Fruit fly (Drosophila melanogaster) whole organism, embryonic: Measurements from ENCODE around the gene Indy.

ENCODE experiments used
- Antp ChIP-seq: fragments of 200-800 bp; sonication (Bioruptor generic); optimal IDR thresholded peaks from 3 replicates; lab custom pipeline; 2016; ENCODE audit warnings: missing biosample characterization, missing genetic modification characterization
- Bdp1 ChIP-seq: fragments of 200-800 bp; sonication (Bioruptor generic); optimal IDR thresholded peaks from 3 replicates; lab custom pipeline; 2016; ENCODE audit warnings: missing biosample characterization, missing genetic modification characterization
- CG10147 ChIP-seq: fragments of 200-800 bp; sonication (Bioruptor generic); optimal IDR thresholded peaks from 2 replicates; lab custom pipeline; 2019; ENCODE audit warnings: missing biosample characterization, mild to moderate bottlenecking, missing genetic modification characterization, moderate library complexity
- CG11093 ChIP-seq: fragments of 200-800 bp; sonication (Bioruptor generic); IDR thresholded peaks from 3 replicates; pipeline ENCODE4 v1.3.6; 2022; ENCODE audit warnings: missing biosample characterization, missing genetic modification characterization
- CG12155 ChIP-seq: fragments of 200-800 bp; sonication (Bioruptor generic); optimal IDR thresholded peaks from 3 replicates; lab custom pipeline; 2016; ENCODE audit warnings: missing biosample characterization, missing genetic modification characterization
- CG12236 ChIP-seq: fragments of 200-800 bp; sonication (Bioruptor generic); optimal IDR thresholded peaks from 2 replicates; lab custom pipeline; 2016; ENCODE audit warnings: missing biosample characterization, missing genetic modification characterization
- CG12659 ChIP-seq: fragments of 200-800 bp; sonication (Bioruptor generic); optimal IDR thresholded peaks from 3 replicates; lab custom pipeline; 2017; ENCODE audit warnings: mild to moderate bottlenecking, missing biosample characterization, missing genetic modification reagents, missing genetic modification characterization
- CG13123 ChIP-seq: fragments of 200-800 bp; sonication (Bioruptor generic); optimal IDR thresholded peaks from 2 replicates; lab custom pipeline; 2016; ENCODE audit warnings: missing biosample characterization, missing genetic modification characterization
- CG13624 ChIP-seq: fragments of 200-800 bp; sonication (Bioruptor generic); optimal IDR thresholded peaks from 2 replicates; lab custom pipeline; 2016; ENCODE audit warnings: missing biosample characterization, missing genetic modification characterization
- CG14667 ChIP-seq: fragments of 200-800 bp; sonication (Bioruptor generic); IDR thresholded peaks from 2 replicates; pipeline ENCODE4 v1.3.6; 2022; ENCODE audit warnings: missing biosample characterization, missing genetic modification characterization
- CG15269 ChIP-seq: fragments of 200-800 bp; sonication (Bioruptor generic); optimal IDR thresholded peaks from 2 replicates; lab custom pipeline; 2018; ENCODE audit warnings: missing biosample characterization, mild to moderate bottlenecking, missing genetic modification characterization, moderate library complexity
- CG15601 ChIP-seq: fragments of 200-800 bp; sonication (Bioruptor generic); optimal IDR thresholded peaks from 3 replicates; lab custom pipeline; 2019; ENCODE audit warnings: missing biosample characterization, mild to moderate bottlenecking, missing genetic modification characterization, moderate library complexity
- CG1602 ChIP-seq: fragments of 200-800 bp; sonication (Bioruptor generic); optimal IDR thresholded peaks from 3 replicates; lab custom pipeline; 2016; ENCODE audit warnings: missing biosample characterization, missing genetic modification characterization
- CG1603 ChIP-seq: fragments of 200-800 bp; sonication (Bioruptor generic); optimal IDR thresholded peaks from 2 replicates; lab custom pipeline; 2019; ENCODE audit warnings: missing biosample characterization, mild to moderate bottlenecking, missing genetic modification characterization, moderate library complexity
- CG17328 ChIP-seq: fragments of 200-800 bp; sonication (Bioruptor generic); IDR thresholded peaks from 2 replicates; pipeline ENCODE4 v1.3.6; 2022; ENCODE audit warnings: missing biosample characterization, missing genetic modification characterization
- CG17612 ChIP-seq: fragments of 200-800 bp; sonication (Bioruptor generic); IDR thresholded peaks from 2 replicates; pipeline ENCODE4 v1.3.6; 2022; ENCODE audit warnings: missing biosample characterization, missing genetic modification characterization
- CG4360 ChIP-seq: fragments of 200-800 bp; sonication (Bioruptor generic); IDR thresholded peaks from 2 replicates; pipeline ENCODE4 v1.3.6; 2022; ENCODE audit warnings: missing biosample characterization, missing genetic modification characterization
- CG4854 ChIP-seq: fragments of 200-800 bp; sonication (Bioruptor generic); optimal IDR thresholded peaks from 2 replicates; lab custom pipeline; 2016; ENCODE audit warnings: missing biosample characterization, missing genetic modification characterization, inconsistent platforms
- CG9215 ChIP-seq: fragments of 200-800 bp; sonication (Bioruptor generic); IDR thresholded peaks from 2 replicates; pipeline ENCODE4 v1.3.6; 2022; ENCODE audit warnings: missing biosample characterization, missing genetic modification characterization
- CTCF ChIP-seq: fragments of 200-800 bp; sonication (Bioruptor generic); optimal IDR thresholded peaks from 2 replicates; lab custom pipeline; 2017; ENCODE audit warnings: missing biosample characterization, mild to moderate bottlenecking, missing genetic modification characterization, moderate library complexity
- Camta ChIP-seq: fragments of 200-800 bp; sonication (Bioruptor generic); optimal IDR thresholded peaks from 2 replicates; lab custom pipeline; 2016; ENCODE audit warnings: missing biosample characterization, missing genetic modification characterization
- Dip3 ChIP-seq: fragments of 200-800 bp; sonication (Bioruptor generic); optimal IDR thresholded peaks from 3 replicates; lab custom pipeline; 2016; ENCODE audit warnings: missing biosample characterization, missing genetic modification characterization
- Drgx ChIP-seq: fragments of 200-800 bp; sonication (Bioruptor generic); IDR thresholded peaks from 2 replicates; pipeline ENCODE4 v1.3.6; 2022; ENCODE audit warnings: missing biosample characterization, missing genetic modification characterization
- Eip74EF ChIP-seq, 2 experiments: fragments of 200-800 bp in 1 of 2; fragments of >200 bp in 1 of 2; sonication (Bioruptor generic) in 1 of 2; optimal IDR thresholded peaks; 2 replicates each; lab custom pipeline; 2017 to 2019; ENCODE audit warnings: missing biosample characterization in 2 of 2, missing genetic modification characterization in 2 of 2, mild to moderate bottlenecking in 1 of 2, moderate library complexity in 1 of 2
- GATAe ChIP-seq: fragments of 200-800 bp; sonication (Bioruptor generic); conservative IDR thresholded peaks from 2 replicates; pipeline ENCODE4 v1.3.6; 2022; ENCODE audit warnings: missing biosample characterization, missing genetic modification characterization
- Max ChIP-seq: fragments of 200-800 bp; sonication (Bioruptor generic); optimal IDR thresholded peaks from 2 replicates; lab custom pipeline; 2016; ENCODE audit warnings: missing biosample characterization, mild to moderate bottlenecking, missing genetic modification characterization
- Nf-YB ChIP-seq: fragments of 200-800 bp; sonication (Bioruptor generic); optimal IDR thresholded peaks from 3 replicates; lab custom pipeline; 2019; ENCODE audit warnings: missing biosample characterization, mild to moderate bottlenecking, missing genetic modification characterization, moderate library complexity
- NfI ChIP-seq: fragments of 200-800 bp; sonication (Bioruptor generic); optimal IDR thresholded peaks from 3 replicates; lab custom pipeline; 2018; ENCODE audit warnings: missing biosample characterization, mild to moderate bottlenecking, missing genetic modification characterization, moderate library complexity
- Trl ChIP-seq, 3 experiments: fragments of >200 bp in 2 of 3; fragments of 200-800 bp in 1 of 3; sonication (Bioruptor generic) in 1 of 3; optimal IDR thresholded peaks; 2 replicates in 1 of 3; 3 replicates in 2 of 3; lab custom pipeline; 2016 to 2017; ENCODE audit warnings: missing biosample characterization in 1 of 3, missing genetic modification characterization in 1 of 3
- ara ChIP-seq: fragments of 200-800 bp; sonication (Bioruptor generic); IDR thresholded peaks from 2 replicates; pipeline ENCODE4 v1.3.6; 2022; ENCODE audit warnings: missing biosample characterization, missing genetic modification characterization
- ash1 ChIP-seq: fragments of 200-800 bp; sonication (Bioruptor generic); optimal IDR thresholded peaks from 2 replicates; lab custom pipeline; 2018; ENCODE audit warnings: missing biosample characterization, mild to moderate bottlenecking, missing genetic modification characterization
- bab2 ChIP-seq: fragments of 200-800 bp; sonication (Bioruptor generic); optimal IDR thresholded peaks from 2 replicates; lab custom pipeline; 2016; ENCODE audit warnings: missing biosample characterization, missing genetic modification characterization
- chn ChIP-seq: fragments of 200-800 bp; sonication (Bioruptor generic); optimal IDR thresholded peaks from 2 replicates; lab custom pipeline; 2016; ENCODE audit warnings: missing biosample characterization, missing genetic modification characterization
- cwo ChIP-seq: fragments of 200-800 bp; sonication (Bioruptor generic); optimal IDR thresholded peaks from 3 replicates; lab custom pipeline; 2017; ENCODE audit warnings: missing biosample characterization, missing genetic modification characterization, mild to moderate bottlenecking, moderate library complexity, missing genetic modification reagents
- da ChIP-seq: fragments of 200-800 bp; sonication (Bioruptor generic); optimal IDR thresholded peaks from 2 replicates; lab custom pipeline; 2016; ENCODE audit warnings: missing biosample characterization, missing genetic modification characterization
- danr ChIP-seq: fragments of 200-800 bp; sonication (Bioruptor generic); IDR thresholded peaks from 2 replicates; pipeline ENCODE4 v1.3.6; 2022; ENCODE audit warnings: missing biosample characterization, missing genetic modification characterization
- dm ChIP-seq: fragments of 200-800 bp; sonication (Bioruptor generic); optimal IDR thresholded peaks from 3 replicates; lab custom pipeline; 2016; ENCODE audit warnings: missing biosample characterization, missing genetic modification characterization
- dpn ChIP-seq, 2 experiments: fragments of 200-800 bp; sonication (Bioruptor generic); optimal IDR thresholded peaks; 3 replicates each; lab custom pipeline; 2016; ENCODE audit warnings: missing biosample characterization in 2 of 2, missing genetic modification characterization in 2 of 2
- fu2 ChIP-seq: fragments of 200-800 bp; sonication (Bioruptor generic); optimal IDR thresholded peaks from 2 replicates; lab custom pipeline; 2016; ENCODE audit warnings: missing biosample characterization, missing genetic modification characterization
- klu ChIP-seq: fragments of 200-800 bp; sonication (Bioruptor generic); IDR thresholded peaks from 2 replicates; pipeline ENCODE4 v1.3.6; 2022; ENCODE audit warnings: missing biosample characterization, missing genetic modification characterization
- lmd ChIP-seq: fragments of 200-800 bp; sonication (Bioruptor generic); IDR thresholded peaks from 2 replicates; pipeline ENCODE4 v1.3.6; 2022; ENCODE audit warnings: missing biosample characterization, missing genetic modification characterization
- nerfin-2 ChIP-seq: fragments of 200-800 bp; sonication (Bioruptor generic); IDR thresholded peaks from 2 replicates; pipeline ENCODE4 v1.3.6; 2022; ENCODE audit warnings: missing biosample characterization, missing genetic modification characterization; ENCODE audit not compliant: partially characterized antibody
- pan ChIP-seq, 4 experiments: fragments of >200 bp in 3 of 4; fragments of 200-800 bp in 1 of 4; sonication (Bioruptor generic) in 1 of 4; optimal IDR thresholded peaks in 3 of 4; IDR thresholded peaks in 1 of 4; 2 replicates each; pipeline versions ENCODE4 v1.3.6 to Lab custom; 2017 to 2022; ENCODE audit warnings: missing biosample characterization in 2 of 4, missing genetic modification characterization in 2 of 4, mixed read lengths in 1 of 4
- pho ChIP-seq: fragments of 200-800 bp; sonication (Bioruptor generic); optimal IDR thresholded peaks from 2 replicates; lab custom pipeline; 2016; ENCODE audit warnings: missing biosample characterization, missing genetic modification characterization
- row ChIP-seq: fragments of 200-800 bp; sonication (Bioruptor generic); IDR thresholded peaks from 3 replicates; pipeline ENCODE4 v1.3.6; 2022; ENCODE audit warnings: missing biosample characterization, missing genetic modification characterization
- scrt ChIP-seq: fragments of 200-800 bp; sonication (Bioruptor generic); optimal IDR thresholded peaks from 2 replicates; lab custom pipeline; 2018; ENCODE audit warnings: missing biosample characterization, mild to moderate bottlenecking, missing genetic modification characterization, moderate library complexity
- sisA ChIP-seq: fragments of 200-800 bp; sonication (Bioruptor generic); IDR thresholded peaks from 2 replicates; pipeline ENCODE4 v1.3.6; 2022; ENCODE audit warnings: missing biosample characterization, missing genetic modification characterization
- tap ChIP-seq: fragments of 200-800 bp; optimal IDR thresholded peaks from 3 replicates; lab custom pipeline; 2019; ENCODE audit warnings: missing biosample characterization, mild to moderate bottlenecking, missing genetic modification characterization, moderate library complexity
- tio ChIP-seq: fragments of 200-800 bp; sonication (Bioruptor generic); optimal IDR thresholded peaks from 2 replicates; lab custom pipeline; 2017; ENCODE audit warnings: missing biosample characterization, missing genetic modification characterization, inconsistent platforms
- trem ChIP-seq: fragments of 200-800 bp; optimal IDR thresholded peaks from 3 replicates; lab custom pipeline; 2019; ENCODE audit warnings: missing biosample characterization, mild to moderate bottlenecking, missing genetic modification characterization, moderate library complexity
- zf30C ChIP-seq: fragments of 200-800 bp; sonication (Bioruptor generic); optimal IDR thresholded peaks from 3 replicates; lab custom pipeline; 2018; ENCODE audit warnings: missing biosample characterization, mild to moderate bottlenecking, missing genetic modification characterization

The Indy gene

DNA sequence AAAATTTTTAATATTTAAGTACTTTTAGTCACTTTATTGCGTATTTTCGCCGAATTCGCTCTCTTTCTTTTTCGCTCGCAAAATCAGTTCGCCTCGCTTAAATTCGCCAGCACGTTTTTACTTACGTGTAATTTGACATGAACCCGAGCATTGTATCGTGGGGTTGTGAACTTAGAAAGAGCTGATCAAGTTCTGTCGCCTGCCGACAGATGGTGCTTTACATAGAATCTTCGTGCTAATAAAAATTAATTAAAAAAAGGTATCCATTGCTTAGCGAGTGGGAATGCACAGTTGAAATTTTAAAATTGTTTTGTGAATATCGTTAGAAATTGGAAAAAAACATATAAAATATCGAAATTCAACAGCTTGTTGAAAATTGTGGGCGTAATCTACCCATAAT, 2.4 kb upstream of the Indy start (continued):
- TF ChIP-seq Drgx (GFP tag; lab: Robert Waterston, UW) (no peak), GATAe (GFP tag; lab: Robert Waterston, UW) (no peak), sisA (GFP tag; lab: Robert Waterston, UW) (no peak), tio (peak; percentile 33), zf30C (GFP tag; lab: Kevin White, UChicago) (peak; percentile 6), Trl (optimal IDR thresholded peaks at IDR 0.05; lab: Kevin White, UChicago) (no peak), Trl (GFP tag; optimal IDR thresholded peaks at IDR 0.05; lab: Kevin White, UChicago) (peak; percentile 82), CG14667 (GFP tag; lab: Robert Waterston, UW) (no peak), CG10147 (GFP tag; lab: Kevin White, UChicago) (peak; percentile 48), CG4854 (GFP tag; lab: Kevin White, UChicago) (peak; percentile 69), CG12659 (GFP tag; lab: Kevin White, UChicago) (peak; percentile 62), CG17328 (GFP tag; lab: Robert Waterston, UW) (peak; percentile 62; the same call in 1 of the 2 replicates), CG13624 (peak; percentile 79), lmd (no peak), dpn (GFP tag; optimal IDR thresholded peaks at IDR 0.05; lab: Kevin White, UChicago) (peak; percentile 72 to 75), row (GFP tag; lab: Robert Waterston, UW) (no peak), ash1 (GFP tag; lab: Kevin White, UChicago) (peak; percentile 21), nerfin-2 (no peak), Eip74EF (GFP tag; optimal IDR thresholded peaks at IDR 0.05; lab: Kevin White, UChicago) (no peak), pho (GFP tag; lab: Kevin White, UChicago) (peak; percentile 60), CG17612 (GFP tag; lab: Robert Waterston, UW) (no peak), tap (peak; percentile 30), CG15601 (tag; lab: Kevin White, UChicago) (peak; percentile 74), NfI (GFP tag; lab: Kevin White, UChicago) (no peak), klu (GFP tag; lab: Robert Waterston, UW) (no peak), CG12155 (GFP tag; lab: Kevin White, UChicago) (peak; percentile 44), fu2 (GFP tag; lab: Kevin White, UChicago) (peak; percentile 46), CG9215 (GFP tag; lab: Robert Waterston, UW) (no peak), Bdp1 (GFP tag; lab: Kevin White, UChicago) (no peak), danr (GFP tag; lab: Robert Waterston, UW) (no peak), cwo (GFP tag; lab: Kevin White, UChicago) (no peak), CG1603 (tag; lab: Kevin White, UChicago) (peak; percentile 78), Dip3 (peak; percentile 76), CG15269 (no peak), CTCF (peak; percentile 98), bab2 (GFP tag; lab: Kevin White, UChicago) (peak; percentile 50), Max (GFP tag; lab: Kevin White, UChicago) (peak; percentile 61), Nf-YB (GFP tag; lab: Kevin White, UChicago) (peak; percentile 46), ara (no peak), dm (GFP tag; lab: Kevin White, UChicago) (peak; percentile 77), CG4360 (0 out of 2 replicates have a peak, but pooled peaks have one; percentile 23), Camta (GFP tag; lab: Kevin White, UChicago) (peak; percentile 40), CG13123 (GFP tag; lab: Kevin White, UChicago) (no peak), CG1602 (GFP tag; lab: Kevin White, UChicago) (peak; percentile 21), chn (GFP tag; lab: Kevin White, UChicago) (peak; percentile 76), CG11093 (no peak; the same call in 2 of the 3 replicates), scrt (peak; percentile 46), da (GFP tag; lab: Kevin White, UChicago) (peak; percentile 57), Antp (GFP tag; lab: Kevin White, UChicago) (no peak), CG12236 (GFP tag; lab: Kevin White, UChicago) (peak; percentile 53), trem (peak; percentile 70), pan (optimal IDR thresholded peaks at IDR 0.05; lab: Kevin White, UChicago) (no peak), pan (GFP tag; optimal IDR thresholded peaks at IDR 0.05 in 1 of 2, IDR thresholded peaks at IDR 0.05 in 1 of 2) (peak in 1 of 2 experiments; percentile 65)
